Worm (Caenorhabditis elegans) whole organism, midembryonic: ENCODE results near the gene R52.4.
"Not testable (repeated sequence)": the region's sequence is repeated elsewhere in the genome, so short reads cannot be mapped to it uniquely, and the experiment has no call there.

ENCODE experiments used
- T22C8.4 ChIP-seq: fragments of 200-800 bp; sonication (Bioruptor generic); IDR thresholded peaks from 2 replicates; pipeline ENCODE4 v1.3.6; 2022; ENCODE audit warnings: missing genetic modification characterization, missing compliant biosample characterization
- cog-1 ChIP-seq: sonication (generic microtip); optimal IDR thresholded peaks from 2 replicates; lab custom pipeline; 2016; ENCODE audit warnings: missing genetic modification characterization, missing compliant biosample characterization
- flt-1 ChIP-seq: fragments of 200-800 bp; sonication (Bioruptor generic); IDR thresholded peaks from 2 replicates; pipeline ENCODE4 v1.3.6; 2022; ENCODE audit warnings: missing genetic modification characterization, missing compliant biosample characterization
- klf-2 ChIP-seq: fragments of 200-800 bp; sonication (Bioruptor generic); conservative IDR thresholded peaks from 2 replicates; pipeline ENCODE4 v1.3.6; 2022; ENCODE audit warnings: missing genetic modification reagents, missing genetic modification characterization, missing compliant biosample characterization
- med-1 ChIP-seq: sonication (generic microtip); optimal IDR thresholded peaks from 2 replicates; lab custom pipeline; 2017; ENCODE audit warnings: missing genetic modification characterization, mild to moderate bottlenecking, missing compliant biosample characterization, antibody characterized with exemption, missing genetic modification reagents; ENCODE audit not compliant: insufficient read depth
- ref-1 ChIP-seq: fragments of 200-800 bp; sonication (Bioruptor generic); conservative IDR thresholded peaks from 2 replicates; pipeline ENCODE4 v1.3.6; 2022; ENCODE audit warnings: missing genetic modification reagents, missing genetic modification characterization, missing compliant biosample characterization
- tab-1 ChIP-seq: fragments of 200-800 bp; sonication (Bioruptor generic); IDR thresholded peaks from 2 replicates; pipeline ENCODE4 v1.3.6; 2022; ENCODE audit warnings: missing genetic modification characterization, missing compliant biosample characterization
- ztf-23 ChIP-seq: fragments of 200-800 bp; sonication (Bioruptor generic); IDR thresholded peaks from 2 replicates; pipeline ENCODE4 v1.3.6; 2022; ENCODE audit warnings: missing genetic modification reagents, missing genetic modification characterization, missing compliant biosample characterization
- ztf-29 ChIP-seq: fragments of 200-800 bp; sonication (Bioruptor generic); IDR thresholded peaks from 2 replicates; pipeline ENCODE4 v1.3.6; 2022; ENCODE audit warnings: missing genetic modification reagents, missing genetic modification characterization, missing compliant biosample characterization

The R52.4 gene

DNA sequence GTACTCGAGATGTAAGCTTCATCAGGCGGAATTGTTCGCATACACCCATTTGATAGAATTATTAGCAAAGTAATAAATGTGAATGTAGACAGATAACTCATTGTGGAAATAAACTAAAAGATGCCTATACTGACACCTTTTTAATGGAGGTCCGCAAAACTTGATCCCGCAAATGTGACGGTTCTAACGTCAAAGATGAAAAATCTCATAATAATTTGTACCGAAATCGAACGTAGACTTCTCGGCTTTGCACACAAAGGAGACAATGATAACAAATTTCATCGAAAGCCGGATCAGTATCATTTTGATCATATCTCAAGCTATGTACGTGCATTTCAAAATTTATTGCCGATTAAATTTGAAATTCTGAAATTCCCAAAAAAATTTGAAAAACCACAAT, at the start of gene R52.4:
R52.4 (minus strand) TSS at position 101 of the 400 bp plus-strand sequence.
- TF ChIP-seq klf-2 (GFP tag; lab: Robert Waterston, UW) (no peak), ztf-23 (GFP tag; lab: Robert Waterston, UW) (no peak), cog-1 (tag; lab: Kevin White, UChicago) (no peak), med-1 (GFP tag; lab: Kevin White, UChicago) (no peak), ref-1 (no peak), T22C8.4 (no peak), ztf-29 (GFP tag; lab: Robert Waterston, UW) (no peak), tab-1 (no peak), flt-1 (GFP tag; lab: Robert Waterston, UW) (no peak)

- not testable (repeated sequence) for TF ChIP-seq cog-1 (tag; lab: Kevin White, UChicago); med-1 (GFP tag; lab: Kevin White, UChicago); flt-1 (GFP tag; lab: Robert Waterston, UW)
These were observed 45.5 kb upstream of the R52.4 start, which contains the start of gene math-18 for ce11 chrII:2153708-2154107. Gene math-18, plus strand, starts transcription at chrII:2154008.

DNA sequence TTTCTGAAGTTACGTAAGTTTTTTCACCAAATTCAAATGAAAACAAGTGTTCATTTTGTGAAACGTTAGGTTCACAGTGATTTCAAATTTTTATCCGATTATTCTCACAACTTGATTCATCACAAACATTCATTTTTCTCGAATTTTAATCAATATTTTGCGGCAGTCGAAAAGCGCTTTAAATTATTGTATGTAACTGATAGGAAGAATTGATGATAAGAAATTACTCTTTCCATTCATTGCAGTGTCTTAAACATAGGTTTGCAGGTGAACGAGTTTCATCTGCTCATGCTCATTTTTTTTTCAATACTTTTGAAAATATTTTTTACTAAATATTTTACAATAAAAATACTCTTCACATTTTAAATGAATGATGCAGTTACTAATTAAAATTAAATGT, 44.3 kb upstream of the R52.4 start:
- TF ChIP-seq cog-1 (tag; lab: Kevin White, UChicago): no peak
- TF ChIP-seq med-1 (GFP tag; lab: Kevin White, UChicago): no peak
- TF ChIP-seq ref-1: no peak
- no peak for TF ChIP-seq T22C8.4
- no peak for TF ChIP-seq ztf-29 (GFP tag; lab: Robert Waterston, UW)
- no peak for TF ChIP-seq tab-1
- no peak for TF ChIP-seq flt-1 (GFP tag; lab: Robert Waterston, UW)
- TF ChIP-seq klf-2 (GFP tag; lab: Robert Waterston, UW): no peak
- TF ChIP-seq ztf-23 (GFP tag; lab: Robert Waterston, UW): no peak

- no peak for TF ChIP-seq med-1 (GFP tag; lab: Kevin White, UChicago)
- TF ChIP-seq flt-1 (GFP tag; lab: Robert Waterston, UW): no peak
- TF ChIP-seq tab-1: no peak
- no peak for TF ChIP-seq T22C8.4
- TF ChIP-seq ztf-29 (GFP tag; lab: Robert Waterston, UW): no peak
- no peak for TF ChIP-seq ztf-23 (GFP tag; lab: Robert Waterston, UW)
- no peak for TF ChIP-seq klf-2 (GFP tag; lab: Robert Waterston, UW)
- no peak for TF ChIP-seq cog-1 (tag; lab: Kevin White, UChicago)
- no peak for TF ChIP-seq ref-1
These were observed 42.3 kb upstream of the R52.4 start, which contains the start of the genes C40A11.7 and C40A11.8 for ce11 chrII:2150485-2150985. Gene C40A11.7, minus strand, starts transcription at chrII:2150585. Gene C40A11.8, minus strand, starts transcription at chrII:2150935.

ce11 chrII:2146900-2147375, 38.7 kb upstream of the R52.4 start, which contains the start of gene C40A11.2:
Gene C40A11.2, plus strand, starts transcription at chrII:2146950.
- TF ChIP-seq T22C8.4: no peak
- no peak for TF ChIP-seq klf-2 (GFP tag; lab: Robert Waterston, UW)

ce11 chrII:2145566-2145965, 37.4 kb upstream of the R52.4 start, which contains the start of gene C40A11.6:
Gene C40A11.6, minus strand, starts transcription at chrII:2145666.
- TF ChIP-seq med-1 (GFP tag; lab: Kevin White, UChicago) (no peak), T22C8.4 (no peak), klf-2 (GFP tag; lab: Robert Waterston, UW) (no peak), cog-1 (tag; lab: Kevin White, UChicago) (no peak), ztf-29 (GFP tag; lab: Robert Waterston, UW) (no peak), ztf-23 (GFP tag; lab: Robert Waterston, UW) (no peak), ref-1 (no peak), flt-1 (GFP tag; lab: Robert Waterston, UW) (no peak), tab-1 (no peak)

ce11 chrII:2140817-2141216, 32.6 kb upstream of the R52.4 start, which contains the start of gene C40A11.3:
Gene C40A11.3, plus strand, starts transcription at chrII:2141117.
- TF ChIP-seq cog-1 (tag; lab: Kevin White, UChicago) (no peak), klf-2 (GFP tag; lab: Robert Waterston, UW) (no peak), flt-1 (GFP tag; lab: Robert Waterston, UW) (no peak), T22C8.4 (no peak)

- TF ChIP-seq cog-1 (tag; lab: Kevin White, UChicago) (no peak), ztf-29 (GFP tag; lab: Robert Waterston, UW) (no peak), T22C8.4 (no peak), ref-1 (no peak), med-1 (GFP tag; lab: Kevin White, UChicago) (no peak), klf-2 (GFP tag; lab: Robert Waterston, UW) (no peak), flt-1 (GFP tag; lab: Robert Waterston, UW) (no peak), tab-1 (no peak), ztf-23 (GFP tag; lab: Robert Waterston, UW) (no peak)
These were observed 30.7 kb upstream of the R52.4 start for ce11 chrII:2138901-2139300.

ce11 chrII:2137235-2137634, 29.0 kb upstream of the R52.4 start, which contains the start of gene C40A11.4:
Gene C40A11.4, plus strand, starts transcription at chrII:2137422.
- no peak for TF ChIP-seq ztf-23 (GFP tag; lab: Robert Waterston, UW)
- TF ChIP-seq tab-1: no peak
- TF ChIP-seq ref-1: no peak
- TF ChIP-seq T22C8.4: peak; percentile 32; the same call in 1 of the 2 replicates
- TF ChIP-seq flt-1 (GFP tag; lab: Robert Waterston, UW): no peak

- TF ChIP-seq T22C8.4 (no peak), ref-1 (no peak), cog-1 (tag; lab: Kevin White, UChicago) (no peak)
These were observed 27.4 kb upstream of the R52.4 start, which contains the start of gene hpo-7 for ce11 chrII:2135604-2136003. Gene hpo-7, minus strand, starts transcription at chrII:2135704.
